In the genomic region with DNA sequence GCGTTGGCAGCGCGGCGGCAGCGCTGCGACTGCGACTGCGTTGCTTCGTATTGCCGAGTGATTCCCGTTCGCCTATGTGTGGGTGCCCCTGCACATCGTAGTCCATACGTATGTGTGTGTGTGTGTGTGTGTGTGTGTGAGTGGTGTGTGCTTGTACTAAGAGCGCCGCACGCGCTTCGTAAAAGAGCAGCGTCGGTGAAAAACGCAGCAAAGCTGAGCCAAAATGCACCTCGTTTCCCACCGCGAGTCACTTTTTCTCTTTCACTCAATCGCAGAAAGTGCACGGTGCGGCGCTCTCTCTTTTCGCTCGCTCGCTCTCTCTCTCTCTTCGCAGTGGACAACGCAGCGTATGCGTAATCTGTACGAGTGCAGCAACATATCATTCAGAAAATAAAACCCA, we compare ENCODE assay signal across 3 fruit fly cellular contexts.
TF ChIP-seq lines count a peak whose summit lies in the region.

No protein-coding gene starts in this region.

TF ChIP-seq in whole organism, embryonic, 481 proteins besides CTCF, POLR2A, EP300 and RAD21 (continued from another document):
- TF ChIP-seq nom (GFP tag; optimal IDR thresholded peaks at IDR 0.05; lab: Kevin White, UChicago) (peak; percentile 79), zen2 (GFP tag; IDR thresholded peaks at IDR 0.05; lab: Robert Waterston, UW; ENCODE audit: partially characterized antibody) (peak; percentile 23; the same call in 1 of the 3 replicates), CG7372 (GFP tag; IDR thresholded peaks at IDR 0.05; lab: Robert Waterston, UW) (peak; percentile 40; the same call in 1 of the 2 replicates), Dll (GFP tag; IDR thresholded peaks at IDR 0.05; lab: Robert Waterston, UW; ENCODE audit: partially characterized antibody) (peak; percentile 38; the same call in 1 of the 4 replicates)

TF ChIP-seq in whole organism, prepupa, 60 proteins besides CTCF, POLR2A, EP300 and RAD21 (continued from another document):
- TF ChIP-seq CG6163 (GFP tag; IDR thresholded peaks at IDR 0.05; lab: Robert Waterston, UW): peak; percentile 82; the same call in 2 of the 3 replicates
- peak; percentile 44 for TF ChIP-seq Met (GFP tag; optimal IDR thresholded peaks at IDR 0.05; lab: Kevin White, UChicago)
- peak; percentile 11 for TF ChIP-seq svp (GFP tag; lab: Kevin White, UChicago)
- TF ChIP-seq cyc (GFP tag; optimal IDR thresholded peaks at IDR 0.05; lab: Kevin White, UChicago): no peak
- peak; percentile 63 for TF ChIP-seq CG6854 (GFP tag; optimal IDR thresholded peaks at IDR 0.05; lab: Kevin White, UChicago)
- TF ChIP-seq dac (GFP tag; optimal IDR thresholded peaks at IDR 0.05; lab: Kevin White, UChicago): peak; percentile 30
- peak; percentile 46 for TF ChIP-seq dsx (GFP tag; optimal IDR thresholded peaks at IDR 0.05; lab: Kevin White, UChicago; ENCODE audit: poor library complexity, severe bottlenecking)
- TF ChIP-seq CG7368 (GFP tag; optimal IDR thresholded peaks at IDR 0.05; lab: Kevin White, UChicago): peak; percentile 6
- TF ChIP-seq ss (GFP tag; optimal IDR thresholded peaks at IDR 0.05; lab: Kevin White, UChicago): peak; percentile 77 to 81
- TF ChIP-seq topi (GFP tag; optimal IDR thresholded peaks at IDR 0.05; lab: Kevin White, UChicago): no peak
- no peak for TF ChIP-seq Eip93F (GFP tag; optimal IDR thresholded peaks at IDR 0.05; lab: Kevin White, UChicago)
- peak; percentile 64 for TF ChIP-seq CG9139 (GFP tag; optimal IDR thresholded peaks at IDR 0.05; lab: Kevin White, UChicago)
- peak; percentile 77 for TF ChIP-seq Eip78C (GFP tag; lab: Kevin White, UChicago)
- TF ChIP-seq CG1621 (tag; optimal IDR thresholded peaks at IDR 0.05; lab: Kevin White, UChicago): peak; percentile 55
- TF ChIP-seq CG10631 (GFP tag; optimal IDR thresholded peaks at IDR 0.05; lab: Kevin White, UChicago): no peak
- TF ChIP-seq fd59A (GFP tag; optimal IDR thresholded peaks at IDR 0.05; lab: Kevin White, UChicago): no peak
- TF ChIP-seq Ets96B (tag; optimal IDR thresholded peaks at IDR 0.05; lab: Kevin White, UChicago): peak; percentile 57
- TF ChIP-seq CG6276 (GFP tag; optimal IDR thresholded peaks at IDR 0.05; lab: Kevin White, UChicago): peak; percentile 72
- peak; percentile 4 for TF ChIP-seq net (GFP tag; optimal IDR thresholded peaks at IDR 0.05; lab: Kevin White, UChicago)
- TF ChIP-seq CG15336 (GFP tag; IDR thresholded peaks at IDR 0.05; lab: Robert Waterston, UW): peak; percentile 80
- no peak for TF ChIP-seq fkh (GFP tag; optimal IDR thresholded peaks at IDR 0.05; lab: Kevin White, UChicago)
- TF ChIP-seq CG3032 (tag; optimal IDR thresholded peaks at IDR 0.05; lab: Kevin White, UChicago): peak; percentile 30
TF ChIP-seq in whole organism, prepupa: peak in this region for 28.

TF ChIP-seq in whole organism, pupa, 21 proteins besides CTCF, POLR2A, EP300 and RAD21 (continued from another document):
- peak; percentile 66; the same call in 2 of the 3 replicates for TF ChIP-seq fd96Ca (GFP tag; IDR thresholded peaks at IDR 0.05; lab: Robert Waterston, UW)
